Fruit fly (Drosophila melanogaster) whole organism, prepupa: ENCODE measurements around the gene Rai1.

Experiments used
- Blimp-1 ChIP-seq: fragments of 200-800 bp; sonication (Bioruptor generic); optimal IDR thresholded peaks from 3 replicates; lab custom pipeline; 2017; ENCODE audit warnings: missing biosample characterization, missing genetic modification characterization, mild to moderate bottlenecking, moderate library complexity, missing genetic modification reagents
- CG10631 ChIP-seq: fragments of 200-800 bp; sonication (Bioruptor generic); optimal IDR thresholded peaks from 2 replicates; lab custom pipeline; 2016; ENCODE audit warnings: missing biosample characterization, missing genetic modification characterization
- CG10669 ChIP-seq: fragments of 200-800 bp; sonication (Bioruptor generic); optimal IDR thresholded peaks from 3 replicates; lab custom pipeline; 2018; ENCODE audit warnings: missing biosample characterization, mild to moderate bottlenecking, missing genetic modification characterization, moderate library complexity
- CG11294 ChIP-seq: fragments of 200-800 bp; sonication (Bioruptor generic); IDR thresholded peaks from 2 replicates; pipeline ENCODE4 v1.3.6; 2022; ENCODE audit warnings: missing biosample characterization, missing genetic modification characterization
- CG11902 ChIP-seq: fragments of 200-800 bp; sonication (Bioruptor generic); optimal IDR thresholded peaks from 3 replicates; lab custom pipeline; 2016; ENCODE audit warnings: missing biosample characterization, missing genetic modification characterization
- CG15336 ChIP-seq: fragments of 200-800 bp; sonication (Bioruptor generic); IDR thresholded peaks from 2 replicates; pipeline ENCODE4 v1.3.6; 2022; ENCODE audit warnings: missing biosample characterization, missing genetic modification characterization
- CG1621 ChIP-seq: fragments of 200-800 bp; sonication (Bioruptor generic); optimal IDR thresholded peaks from 3 replicates; lab custom pipeline; 2018; ENCODE audit warnings: missing biosample characterization, mild to moderate bottlenecking, missing genetic modification characterization
- CG16779 ChIP-seq: fragments of 200-800 bp; sonication (Bioruptor generic); optimal IDR thresholded peaks from 3 replicates; lab custom pipeline; 2017; ENCODE audit warnings: missing biosample characterization, mild to moderate bottlenecking, missing genetic modification characterization
- CG34406 ChIP-seq: fragments of 200-800 bp; sonication (Bioruptor generic); optimal IDR thresholded peaks from 3 replicates; lab custom pipeline; 2016; ENCODE audit warnings: missing biosample characterization, missing genetic modification characterization
- CG4318 ChIP-seq: fragments of 200-800 bp; sonication (Bioruptor generic); optimal IDR thresholded peaks from 3 replicates; lab custom pipeline; 2017; ENCODE audit warnings: missing biosample characterization, mild to moderate bottlenecking, missing genetic modification characterization
- CG6163 ChIP-seq: fragments of 200-800 bp; sonication (Bioruptor generic); IDR thresholded peaks from 3 replicates; pipeline ENCODE4 v1.3.6; 2022; ENCODE audit warnings: missing biosample characterization, missing genetic modification characterization
- CG6276 ChIP-seq: fragments of 200-800 bp; sonication (Bioruptor generic); optimal IDR thresholded peaks from 2 replicates; lab custom pipeline; 2017; ENCODE audit warnings: missing biosample characterization, mild to moderate bottlenecking, missing genetic modification characterization
- CG6792 ChIP-seq: fragments of 200-800 bp; sonication (Bioruptor generic); optimal IDR thresholded peaks from 3 replicates; lab custom pipeline; 2016; ENCODE audit warnings: missing biosample characterization, missing genetic modification characterization
- CG6808 ChIP-seq: fragments of 200-800 bp; sonication (Bioruptor generic); optimal IDR thresholded peaks from 3 replicates; lab custom pipeline; 2017; ENCODE audit warnings: missing biosample characterization, missing genetic modification characterization, mild to moderate bottlenecking, moderate library complexity, missing genetic modification reagents
- CG6854 ChIP-seq: fragments of 200-800 bp; sonication (Bioruptor generic); optimal IDR thresholded peaks from 2 replicates; lab custom pipeline; 2017; ENCODE audit warnings: missing biosample characterization, mild to moderate bottlenecking, missing genetic modification characterization
- CG8119 ChIP-seq: fragments of 200-800 bp; sonication (Bioruptor generic); IDR thresholded peaks from 3 replicates; pipeline ENCODE4 v1.3.6; 2022; ENCODE audit warnings: missing biosample characterization, missing genetic modification characterization
- CG8319 ChIP-seq: fragments of 200-800 bp; sonication (Bioruptor generic); optimal IDR thresholded peaks from 3 replicates; lab custom pipeline; 2016; ENCODE audit warnings: missing biosample characterization, missing genetic modification characterization
- CG8632 ChIP-seq: fragments of 200-800 bp; sonication (Bioruptor generic); optimal IDR thresholded peaks from 3 replicates; lab custom pipeline; 2016; ENCODE audit warnings: missing biosample characterization, missing genetic modification characterization
- CG9139 ChIP-seq: fragments of 200-800 bp; sonication (Bioruptor generic); optimal IDR thresholded peaks from 3 replicates; lab custom pipeline; 2017; ENCODE audit warnings: missing biosample characterization, mild to moderate bottlenecking, missing genetic modification characterization
- Eip75B ChIP-seq: fragments of 200-800 bp; sonication (Bioruptor generic); optimal IDR thresholded peaks from 3 replicates; lab custom pipeline; 2016; ENCODE audit warnings: missing biosample characterization, missing genetic modification characterization
- Eip78C ChIP-seq: fragments of 200-800 bp; sonication (Bioruptor generic); peaks from one replicate; lab custom pipeline; 2016; ENCODE audit warnings: missing biosample characterization, missing genetic modification characterization
- Eip93F ChIP-seq: fragments of 200-800 bp; sonication (Bioruptor generic); optimal IDR thresholded peaks from 2 replicates; lab custom pipeline; 2016; ENCODE audit warnings: missing biosample characterization, mild to moderate bottlenecking, missing genetic modification characterization
- Ets21C ChIP-seq: fragments of 200-800 bp; sonication (Bioruptor generic); optimal IDR thresholded peaks from 3 replicates; lab custom pipeline; 2016; ENCODE audit warnings: missing biosample characterization, missing genetic modification characterization
- Ets96B ChIP-seq: fragments of 200-800 bp; optimal IDR thresholded peaks from 2 replicates; lab custom pipeline; 2019; ENCODE audit warnings: missing biosample characterization, mild to moderate bottlenecking, missing genetic modification characterization, moderate library complexity
- Gug ChIP-seq: fragments of 200-800 bp; sonication (Bioruptor generic); IDR thresholded peaks from 2 replicates; pipeline ENCODE4 v1.3.6; 2022; ENCODE audit warnings: missing biosample characterization, missing genetic modification characterization
- Hr38 ChIP-seq: sonication (Bioruptor generic); optimal IDR thresholded peaks from 2 replicates; lab custom pipeline; 2016; ENCODE audit warnings: missing biosample characterization, missing genetic modification characterization
- Hr39 ChIP-seq: fragments of 200-800 bp; sonication (Bioruptor generic); optimal IDR thresholded peaks from 2 replicates; lab custom pipeline; 2016; ENCODE audit warnings: missing biosample characterization, missing genetic modification characterization
- Lpt ChIP-seq: fragments of 200-800 bp; sonication (Bioruptor generic); optimal IDR thresholded peaks from 3 replicates; lab custom pipeline; 2016; ENCODE audit warnings: missing biosample characterization, missing genetic modification characterization
- Met ChIP-seq: fragments of 200-800 bp; sonication (Bioruptor generic); optimal IDR thresholded peaks from 3 replicates; lab custom pipeline; 2016; ENCODE audit warnings: missing biosample characterization, missing genetic modification characterization
- OdsH ChIP-seq: fragments of 200-800 bp; sonication (Bioruptor generic); optimal IDR thresholded peaks from 3 replicates; lab custom pipeline; 2016; ENCODE audit warnings: missing biosample characterization, missing genetic modification characterization
- Smox ChIP-seq: fragments of 200-800 bp; sonication (Bioruptor generic); optimal IDR thresholded peaks from 3 replicates; lab custom pipeline; 2016; ENCODE audit warnings: missing biosample characterization, missing genetic modification characterization
- Sox15 ChIP-seq: fragments of 200-800 bp; sonication (Bioruptor generic); optimal IDR thresholded peaks from 3 replicates; lab custom pipeline; 2016; ENCODE audit warnings: missing biosample characterization, missing genetic modification characterization
- achi ChIP-seq: fragments of 200-800 bp; sonication (Bioruptor generic); optimal IDR thresholded peaks from 3 replicates; lab custom pipeline; 2016; ENCODE audit warnings: missing biosample characterization, missing genetic modification characterization
- acj6 ChIP-seq: fragments of 200-800 bp; sonication (Bioruptor generic); optimal IDR thresholded peaks from 3 replicates; lab custom pipeline; 2016; ENCODE audit warnings: missing biosample characterization, missing genetic modification characterization
- cyc ChIP-seq: fragments of 200-800 bp; sonication (Bioruptor generic); optimal IDR thresholded peaks from 3 replicates; lab custom pipeline; 2016; ENCODE audit warnings: missing biosample characterization, missing genetic modification characterization
- dac ChIP-seq: fragments of 200-800 bp; sonication (Bioruptor generic); optimal IDR thresholded peaks from 2 replicates; lab custom pipeline; 2017; ENCODE audit warnings: missing biosample characterization, mild to moderate bottlenecking, missing genetic modification characterization
- dsx ChIP-seq: fragments of 200-800 bp; optimal IDR thresholded peaks from 3 replicates; lab custom pipeline; 2019; ENCODE audit warnings: missing biosample characterization, mild to moderate bottlenecking, missing genetic modification characterization, moderate library complexity; ENCODE audit not compliant: poor library complexity, severe bottlenecking
- eg ChIP-seq: fragments of 200-800 bp; sonication (Bioruptor generic); IDR thresholded peaks from 3 replicates; pipeline ENCODE4 v1.3.6; 2022; ENCODE audit warnings: missing biosample characterization, missing genetic modification characterization
- fd59A ChIP-seq: fragments of 200-800 bp; sonication (Bioruptor generic); optimal IDR thresholded peaks from 2 replicates; lab custom pipeline; 2017; ENCODE audit warnings: missing biosample characterization, mild to moderate bottlenecking, missing genetic modification characterization, missing genetic modification reagents
- fd85E ChIP-seq: fragments of 200-800 bp; sonication (Bioruptor generic); optimal IDR thresholded peaks from 3 replicates; lab custom pipeline; 2016; ENCODE audit warnings: missing biosample characterization, missing genetic modification characterization
- fkh ChIP-seq: fragments of 200-800 bp; sonication (Bioruptor generic); optimal IDR thresholded peaks from 3 replicates; lab custom pipeline; 2017; ENCODE audit warnings: missing biosample characterization, mild to moderate bottlenecking, missing genetic modification characterization, moderate library complexity
- lz ChIP-seq: fragments of 200-800 bp; sonication (Bioruptor generic); optimal IDR thresholded peaks from 3 replicates; lab custom pipeline; 2016; ENCODE audit warnings: missing biosample characterization, missing genetic modification characterization
- pdm3 ChIP-seq: fragments of 200-800 bp; sonication (Bioruptor generic); optimal IDR thresholded peaks from 3 replicates; lab custom pipeline; 2016; ENCODE audit warnings: missing biosample characterization, missing genetic modification characterization
- salr ChIP-seq, 2 experiments: fragments of 200-800 bp; sonication (Bioruptor generic); optimal IDR thresholded peaks; 3 replicates each; lab custom pipeline; 2016 to 2018; ENCODE audit warnings: missing biosample characterization in 2 of 2, missing genetic modification characterization in 2 of 2, mild to moderate bottlenecking in 1 of 2
- spab ChIP-seq: fragments of 200-800 bp; sonication (Bioruptor generic); optimal IDR thresholded peaks from 2 replicates; lab custom pipeline; 2017; ENCODE audit warnings: missing biosample characterization, mild to moderate bottlenecking, missing genetic modification characterization, missing genetic modification reagents
- ss ChIP-seq, 2 experiments: fragments of 200-800 bp; sonication (Bioruptor generic); optimal IDR thresholded peaks; 2 replicates in 1 of 2; 3 replicates in 1 of 2; lab custom pipeline; 2017 to 2018; ENCODE audit warnings: mild to moderate bottlenecking in 2 of 2, missing biosample characterization in 2 of 2, missing genetic modification characterization in 2 of 2, moderate library complexity in 1 of 2
- svp ChIP-seq: fragments of 200-800 bp; sonication (Bioruptor generic); peaks from one replicate; lab custom pipeline; 2016; ENCODE audit warnings: missing biosample characterization, missing genetic modification characterization
- topi ChIP-seq: fragments of 200-800 bp; sonication (Bioruptor generic); optimal IDR thresholded peaks from 3 replicates; lab custom pipeline; 2016; ENCODE audit warnings: missing biosample characterization, missing genetic modification characterization
- vri ChIP-seq: fragments of 200-800 bp; sonication (Bioruptor generic); optimal IDR thresholded peaks from 3 replicates; lab custom pipeline; 2016; ENCODE audit warnings: missing biosample characterization, mild to moderate bottlenecking, missing genetic modification characterization

The Rai1 gene

dm6 chrX:16834259-16834658 is 31.1 kb upstream of the Rai1 start (continued):
- TF ChIP-seq CG8319 (no peak), Gug (GFP tag; lab: Robert Waterston, UW) (peak; percentile 74), achi (peak; percentile 74), CG8119 (GFP tag; lab: Robert Waterston, UW) (peak; percentile 88), ss (GFP tag; optimal IDR thresholded peaks at IDR 0.05; lab: Kevin White, UChicago) (no peak), CG16779 (peak; percentile 70), Ets21C (peak; percentile 12), Sox15 (no peak), CG10631 (GFP tag; lab: Kevin White, UChicago) (peak; percentile 77), CG9139 (no peak), CG1621 (tag; lab: Kevin White, UChicago) (no peak), dac (GFP tag; lab: Kevin White, UChicago) (peak; percentile 71), Eip75B (GFP tag; lab: Kevin White, UChicago) (peak; percentile 76)

dm6 chrX:16833097-16833496 is 30.0 kb upstream of the Rai1 start:
- TF ChIP-seq CG10631 (GFP tag; lab: Kevin White, UChicago) = peak; percentile 81
- TF ChIP-seq Sox15 = peak; percentile 62
- TF ChIP-seq Ets21C = peak; percentile 32
- TF ChIP-seq Lpt (GFP tag; lab: Kevin White, UChicago) = peak; percentile 85
- TF ChIP-seq Met (GFP tag; lab: Kevin White, UChicago) = peak; percentile 56
- TF ChIP-seq lz (GFP tag; lab: Kevin White, UChicago) = peak; percentile 63
- peak; percentile 66 for TF ChIP-seq CG8319
- peak; percentile 78 for TF ChIP-seq CG6792 (GFP tag; lab: Kevin White, UChicago)
- TF ChIP-seq cyc (GFP tag; lab: Kevin White, UChicago) = peak; percentile 63
- TF ChIP-seq CG15336 (GFP tag; lab: Robert Waterston, UW) = peak; percentile 87
- no peak for TF ChIP-seq Blimp-1 (GFP tag; lab: Kevin White, UChicago)
- peak; percentile 79 for TF ChIP-seq spab (GFP tag; lab: Kevin White, UChicago)
- peak; percentile 29 for TF ChIP-seq fd85E (GFP tag; lab: Kevin White, UChicago)
- TF ChIP-seq CG6854 = no peak
- TF ChIP-seq CG6276 (GFP tag; lab: Kevin White, UChicago) = peak; percentile 81
- peak; percentile 68 to 75 for TF ChIP-seq salr (GFP tag; optimal IDR thresholded peaks at IDR 0.05; lab: Kevin White, UChicago)
- TF ChIP-seq dac (GFP tag; lab: Kevin White, UChicago) = peak; percentile 46
- TF ChIP-seq CG8632 (GFP tag; lab: Kevin White, UChicago) = peak; percentile 78
- peak; percentile 85 for TF ChIP-seq acj6 (GFP tag; lab: Kevin White, UChicago)
- TF ChIP-seq fkh (GFP tag; lab: Kevin White, UChicago) = no peak
- no peak for TF ChIP-seq Eip93F (GFP tag; lab: Kevin White, UChicago)
- TF ChIP-seq Hr39 (GFP tag; lab: Kevin White, UChicago) = peak; percentile 57
- peak; percentile 87 for TF ChIP-seq CG1621 (tag; lab: Kevin White, UChicago)
- peak; percentile 83 for TF ChIP-seq CG6808
- peak; percentile 84 for TF ChIP-seq OdsH (GFP tag; lab: Kevin White, UChicago)
- TF ChIP-seq CG16779 = peak; percentile 75
- TF ChIP-seq dsx (GFP tag; lab: Kevin White, UChicago) = peak; percentile 90
- TF ChIP-seq Smox (GFP tag; lab: Kevin White, UChicago) = peak; percentile 52
- peak; percentile 90 for TF ChIP-seq CG6163 (GFP tag; lab: Robert Waterston, UW)
- TF ChIP-seq CG4318 (GFP tag; lab: Kevin White, UChicago) = peak; percentile 62
- TF ChIP-seq eg (GFP tag; lab: Robert Waterston, UW) = peak; percentile 92
- no peak for TF ChIP-seq vri (GFP tag; lab: Kevin White, UChicago)
- TF ChIP-seq Eip78C = peak; percentile 96
- peak; percentile 65 for TF ChIP-seq svp (GFP tag; lab: Kevin White, UChicago)
- TF ChIP-seq Ets96B (tag; lab: Kevin White, UChicago) = peak; percentile 86
- TF ChIP-seq fd59A (GFP tag; lab: Kevin White, UChicago) = peak; percentile 81
- TF ChIP-seq CG10669 (GFP tag; lab: Kevin White, UChicago) = peak; percentile 89
- peak; percentile 78 for TF ChIP-seq CG11294 (GFP tag; lab: Robert Waterston, UW)
- TF ChIP-seq topi (GFP tag; lab: Kevin White, UChicago) = peak; percentile 73
- TF ChIP-seq Hr38 = no peak
- peak; percentile 65 for TF ChIP-seq CG34406 (GFP tag; lab: Kevin White, UChicago)
- peak; percentile 84 for TF ChIP-seq Eip75B (GFP tag; lab: Kevin White, UChicago)
- TF ChIP-seq CG11902 (GFP tag; lab: Kevin White, UChicago) = peak; percentile 57
- peak; percentile 87 for TF ChIP-seq pdm3
- TF ChIP-seq CG9139 = peak; percentile 74
